Worm (Caenorhabditis elegans) whole organism, L2 larva: ENCODE data around the gene immp-2.

ENCODE experiments used
- C34F6.9 ChIP-seq: fragments of 150-350 bp; optimal IDR thresholded peaks from 2 replicates; lab custom pipeline; 2014; ENCODE audit warnings: missing biosample characterization, missing genetic modification characterization
- F13H6.1 ChIP-seq: sonication (generic microtip); optimal IDR thresholded peaks from 2 replicates; lab custom pipeline; 2016; ENCODE audit warnings: missing genetic modification characterization, missing compliant biosample characterization
- Y55F3AM.14 ChIP-seq: fragments of 200-800 bp; sonication (Bioruptor generic); optimal IDR thresholded peaks from 2 replicates; lab custom pipeline; 2018; ENCODE audit warnings: mild to moderate bottlenecking, missing genetic modification characterization, missing compliant biosample characterization
- ZK546.5 ChIP-seq: sonication (generic microtip); optimal IDR thresholded peaks from 2 replicates; lab custom pipeline; 2017; ENCODE audit warnings: missing biosample characterization, missing genetic modification characterization
- alr-1 ChIP-seq: fragments of 150-350 bp; optimal IDR thresholded peaks from 2 replicates; lab custom pipeline; 2014; ENCODE audit warnings: missing biosample characterization, missing genetic modification characterization
- aly-2 ChIP-seq: fragments of 150-350 bp; optimal IDR thresholded peaks from 2 replicates; lab custom pipeline; 2014; ENCODE audit warnings: missing biosample characterization, missing genetic modification characterization
- ama-1 ChIP-seq: fragments of 150-350 bp; optimal IDR thresholded peaks from 2 replicates; lab custom pipeline; 2018; ENCODE audit warnings: inconsistent platforms
- blmp-1 ChIP-seq: sonication (generic microtip); optimal IDR thresholded peaks from 2 replicates; lab custom pipeline; 2017; ENCODE audit warnings: missing genetic modification characterization, mild to moderate bottlenecking, missing compliant biosample characterization, antibody characterized with exemption, moderate library complexity; ENCODE audit not compliant: insufficient read depth
- ceh-16 ChIP-seq: fragments of 150-350 bp; optimal IDR thresholded peaks from 2 replicates; lab custom pipeline; 2014; ENCODE audit warnings: missing biosample characterization, missing genetic modification characterization
- ceh-82 ChIP-seq: fragments of 150-350 bp; optimal IDR thresholded peaks from 2 replicates; lab custom pipeline; 2014; ENCODE audit warnings: missing biosample characterization, missing genetic modification characterization
- crh-2 ChIP-seq: sonication (generic microtip); optimal IDR thresholded peaks from 2 replicates; lab custom pipeline; 2017; ENCODE audit warnings: missing biosample characterization, missing genetic modification characterization
- dmd-4 ChIP-seq: sonication (generic microtip); optimal IDR thresholded peaks from 2 replicates; lab custom pipeline; 2017; ENCODE audit warnings: missing biosample characterization, missing genetic modification characterization
- egl-27 ChIP-seq: sonication (generic microtip); optimal IDR thresholded peaks from 3 replicates; lab custom pipeline; 2017; ENCODE audit warnings: missing biosample characterization, missing genetic modification reagents, missing genetic modification characterization
- elt-1 ChIP-seq: fragments of 150-350 bp; optimal IDR thresholded peaks from 2 replicates; lab custom pipeline; 2014; ENCODE audit warnings: missing biosample characterization, missing genetic modification characterization
- elt-3 ChIP-seq: sonication (generic microtip); optimal IDR thresholded peaks from 2 replicates; lab custom pipeline; 2017; ENCODE audit warnings: missing biosample characterization, missing genetic modification characterization
- fos-1 ChIP-seq: fragments of 150-350 bp; optimal IDR thresholded peaks from 2 replicates; lab custom pipeline; 2014; ENCODE audit warnings: missing biosample characterization, missing genetic modification characterization
- gmeb-1 ChIP-seq: fragments of 150-350 bp; optimal IDR thresholded peaks from 2 replicates; lab custom pipeline; 2014; ENCODE audit warnings: missing biosample characterization, missing genetic modification characterization
- lin-11 ChIP-seq: fragments of 150-350 bp; sonication (generic microtip); optimal IDR thresholded peaks from 2 replicates; lab custom pipeline; 2014; ENCODE audit warnings: missing biosample characterization, missing genetic modification characterization, inconsistent platforms, mixed read lengths
- lin-13 ChIP-seq: fragments of 150-350 bp; optimal IDR thresholded peaks from 2 replicates; lab custom pipeline; 2014; ENCODE audit warnings: missing biosample characterization, missing genetic modification reagents, missing genetic modification characterization
- lin-39 ChIP-seq: fragments of 150-350 bp; optimal IDR thresholded peaks from 2 replicates; lab custom pipeline; 2014; ENCODE audit warnings: missing biosample characterization, missing genetic modification reagents, missing genetic modification characterization
- lsy-2 ChIP-seq, 2 experiments: fragments of 150-350 bp in 1 of 2; sonication (generic microtip) in 1 of 2; optimal IDR thresholded peaks; 2 replicates each; lab custom pipeline; 2014 to 2017; ENCODE audit warnings: missing biosample characterization in 2 of 2, missing genetic modification characterization in 2 of 2
- mdl-1 ChIP-seq, 2 experiments: fragments of 150-350 bp in 1 of 2; sonication (generic microtip) in 1 of 2; optimal IDR thresholded peaks; 2 replicates each; lab custom pipeline; 2017; ENCODE audit warnings: missing biosample characterization in 2 of 2, missing genetic modification characterization in 2 of 2
- nhr-10 ChIP-seq: sonication (generic microtip); optimal IDR thresholded peaks from 2 replicates; lab custom pipeline; 2017; ENCODE audit warnings: missing biosample characterization, missing genetic modification characterization
- nhr-129 ChIP-seq: fragments of 150-350 bp; optimal IDR thresholded peaks from 2 replicates; lab custom pipeline; 2014; ENCODE audit warnings: missing biosample characterization, missing genetic modification characterization
- nhr-21 ChIP-seq: fragments of 150-350 bp; optimal IDR thresholded peaks from 2 replicates; lab custom pipeline; 2014; ENCODE audit warnings: missing biosample characterization, missing genetic modification characterization
- nhr-237 ChIP-seq: fragments of 150-350 bp; optimal IDR thresholded peaks from 2 replicates; lab custom pipeline; 2014; ENCODE audit warnings: missing biosample characterization, missing genetic modification characterization
- nhr-77 ChIP-seq: fragments of 150-350 bp; optimal IDR thresholded peaks from 2 replicates; lab custom pipeline; 2014; ENCODE audit warnings: missing biosample characterization, missing genetic modification characterization
- peb-1 ChIP-seq: fragments of 150-350 bp; optimal IDR thresholded peaks from 2 replicates; lab custom pipeline; 2014; ENCODE audit warnings: missing biosample characterization, missing genetic modification characterization
- sem-4 ChIP-seq: fragments of 150-350 bp; optimal IDR thresholded peaks from 2 replicates; lab custom pipeline; 2014; ENCODE audit warnings: missing biosample characterization, missing genetic modification reagents, missing genetic modification characterization
- skn-1 ChIP-seq: sonication (generic microtip); optimal IDR thresholded peaks from 2 replicates; lab custom pipeline; 2017; ENCODE audit warnings: missing biosample characterization, missing genetic modification characterization
- sma-3 ChIP-seq: sonication (generic microtip); optimal IDR thresholded peaks from 2 replicates; lab custom pipeline; 2016; ENCODE audit warnings: missing genetic modification reagents, missing genetic modification characterization, missing compliant biosample characterization
- unc-55 ChIP-seq: fragments of 150-350 bp; sonication (generic microtip); optimal IDR thresholded peaks from 3 replicates; lab custom pipeline; 2014; ENCODE audit warnings: missing biosample characterization, missing genetic modification reagents, missing genetic modification characterization
- unc-62 ChIP-seq: fragments of 150-350 bp; optimal IDR thresholded peaks from 2 replicates; lab custom pipeline; 2014; ENCODE audit warnings: missing biosample characterization, missing genetic modification reagents, missing genetic modification characterization

Gene immp-2

DNA sequence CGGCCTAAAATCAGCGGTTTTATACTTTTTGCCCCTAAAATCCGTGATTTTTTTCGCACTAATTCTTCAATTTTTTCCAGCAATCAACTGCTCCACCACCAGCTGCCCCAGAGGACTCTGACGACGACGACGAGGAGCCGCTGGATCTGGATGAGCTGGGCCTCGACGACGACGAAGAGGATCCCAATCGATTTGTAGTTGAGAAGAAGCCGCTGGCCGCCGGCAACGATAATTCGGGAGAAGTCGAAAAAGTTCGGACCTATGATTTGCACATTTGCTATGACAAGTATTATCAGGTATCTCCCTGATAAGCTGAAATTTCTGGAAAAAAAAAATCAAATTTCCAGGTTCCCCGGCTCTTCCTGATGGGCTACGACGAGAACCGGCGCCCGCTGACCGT is 6.1 kb upstream of the immp-2 start:
- TF ChIP-seq F13H6.1 (no peak), ZK546.5 (tag; lab: Kevin White, UChicago) (no peak), nhr-10 (tag; lab: Kevin White, UChicago) (no peak), skn-1 (tag; lab: Kevin White, UChicago) (no peak), nhr-129 (tag; lab: Kevin White, UChicago) (no peak), peb-1 (no peak), ceh-82 (tag; lab: Kevin White, UChicago) (no peak), sma-3 (GFP tag; lab: Kevin White, UChicago) (no peak), unc-55 (GFP tag; lab: Kevin White, UChicago) (no peak), nhr-77 (no peak), fos-1 (tag; lab: Kevin White, UChicago) (no peak)
- TF ChIP-seq, all 48 proteins: peak for 0

- TF ChIP-seq unc-55 (GFP tag; lab: Kevin White, UChicago), result no peak
- TF ChIP-seq lin-11 (tag; lab: Kevin White, UChicago), result no peak
- TF ChIP-seq elt-3, result no peak
- no peak for TF ChIP-seq unc-62 (GFP tag; lab: Kevin White, UChicago)
- TF ChIP-seq egl-27 (tag; lab: Kevin White, UChicago), result no peak
- no peak for TF ChIP-seq mdl-1 (tag; optimal IDR thresholded peaks at IDR 0.05; lab: Kevin White, UChicago)
Measured at ce11 chrIV:1010212-1010611, 4.6 kb upstream of the immp-2 start, which contains the start of gene atg-3. Gene atg-3 (plus strand): TSS chrIV:1010512.

DNA sequence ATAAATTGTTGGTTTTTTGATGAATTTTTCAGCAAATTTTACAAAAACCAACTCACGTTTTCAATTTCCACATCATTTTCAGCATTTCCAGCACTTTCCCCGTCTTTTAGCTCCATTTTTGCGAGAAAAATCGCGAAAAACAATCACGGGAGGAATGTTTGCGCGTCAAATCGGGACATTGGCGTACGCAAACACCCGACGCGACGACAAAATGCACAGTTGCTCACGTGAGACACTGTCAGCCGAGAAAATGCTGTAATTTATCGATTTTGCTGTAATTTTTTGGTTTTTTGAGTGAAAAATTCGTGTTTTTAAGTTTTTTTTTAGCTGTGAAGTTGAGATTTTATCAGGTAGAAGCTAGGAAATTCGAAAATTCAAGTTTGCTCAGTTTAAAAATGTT is 3.9 kb upstream of the immp-2 start, which contains the start of gene Y55F3AM.9:
Gene Y55F3AM.9 (minus strand): TSS at position 189 of the 400 bp plus-strand sequence.
- TF ChIP-seq crh-2 (tag; lab: Kevin White, UChicago), result peak; percentile 20
- TF ChIP-seq gmeb-1 (tag; lab: Kevin White, UChicago), result peak; percentile 34
- peak; percentile 42 for TF ChIP-seq nhr-129 (tag; lab: Kevin White, UChicago)
- peak; percentile 64 for TF ChIP-seq unc-55 (GFP tag; lab: Kevin White, UChicago)
- no peak for TF ChIP-seq ceh-16 (tag; lab: Kevin White, UChicago)
- peak; percentile 33 to 76 for TF ChIP-seq lsy-2 (tag; optimal IDR thresholded peaks at IDR 0.05; lab: Kevin White, UChicago)
- TF ChIP-seq C34F6.9 (tag; lab: Kevin White, UChicago), result peak; percentile 66
- peak; percentile 18 for TF ChIP-seq ama-1 (lab: Kevin White, UChicago)
- no peak for TF ChIP-seq dmd-4
- TF ChIP-seq fos-1 (tag; lab: Kevin White, UChicago), result peak; percentile 27
- no peak for TF ChIP-seq peb-1
- TF ChIP-seq, all 48 proteins: peak for 8

- TF ChIP-seq C34F6.9 (tag; lab: Kevin White, UChicago), result no peak
- TF ChIP-seq unc-62 (GFP tag; lab: Kevin White, UChicago), result no peak
- no peak for TF ChIP-seq fos-1 (tag; lab: Kevin White, UChicago)
- TF ChIP-seq aly-2 (tag; lab: Kevin White, UChicago), result no peak
- TF ChIP-seq nhr-77, result no peak
- no peak for TF ChIP-seq ZK546.5 (tag; lab: Kevin White, UChicago)
- TF ChIP-seq blmp-1, result no peak
- TF ChIP-seq Y55F3AM.14 (GFP tag; lab: Kevin White, UChicago), result no peak
- no peak for TF ChIP-seq elt-1 (tag; lab: Kevin White, UChicago)
- no peak for TF ChIP-seq crh-2 (tag; lab: Kevin White, UChicago)
- TF ChIP-seq unc-55 (GFP tag; lab: Kevin White, UChicago), result no peak
- TF ChIP-seq lin-13 (GFP tag; lab: Kevin White, UChicago), result no peak
- TF ChIP-seq mdl-1 (tag; optimal IDR thresholded peaks at IDR 0.05; lab: Kevin White, UChicago), result no peak
- TF ChIP-seq lin-39 (tag; lab: Kevin White, UChicago), result no peak
- TF ChIP-seq nhr-237 (tag; lab: Kevin White, UChicago), result no peak
- TF ChIP-seq alr-1 (tag; lab: Kevin White, UChicago), result no peak
- TF ChIP-seq nhr-10 (tag; lab: Kevin White, UChicago), result no peak
- no peak for TF ChIP-seq sem-4 (tag; lab: Kevin White, UChicago)
- TF ChIP-seq nhr-21 (tag; lab: Kevin White, UChicago), result no peak
Measured at ce11 chrIV:1006662-1007061, 1.0 kb upstream of the immp-2 start.

- TF ChIP-seq mdl-1 (tag; optimal IDR thresholded peaks at IDR 0.05; lab: Kevin White, UChicago) (no peak), nhr-77 (no peak)
Measured at ce11 chrIV:1000441-1000840, 5.2 kb downstream of the immp-2 start.
